Fruit fly (Drosophila melanogaster): ENCODE measurements around the gene NSD.

NSD gene

dm6 chr3R:27920883-27921282 is 16.8 kb downstream of the NSD start, which contains the start of gene CG12259 (continued):
- TF ChIP-seq ATbp (GFP tag; optimal IDR thresholded peaks at IDR 0.05) = peak; percentile 7
- no peak for TF ChIP-seq CG16863 (GFP tag; optimal IDR thresholded peaks at IDR 0.05)
- no peak for TF ChIP-seq CG7372 (GFP tag; IDR thresholded peaks at IDR 0.05)
- TF ChIP-seq Ada2b (GFP tag; IDR thresholded peaks at IDR 0.05) = no peak
- TF ChIP-seq cato (GFP tag; optimal IDR thresholded peaks at IDR 0.05; ENCODE audit: borderline replicate concordance) = no peak
- peak; percentile 12 for TF ChIP-seq Nf-YC (tag; optimal IDR thresholded peaks at IDR 0.05)
- no peak for TF ChIP-seq CG7928 (GFP tag; optimal IDR thresholded peaks at IDR 0.05)
- no peak for TF ChIP-seq CG2120 (GFP tag; optimal IDR thresholded peaks at IDR 0.05)
- no peak for TF ChIP-seq gce (GFP tag; IDR thresholded peaks at IDR 0.05)
- TF ChIP-seq tin (GFP tag; optimal IDR thresholded peaks at IDR 0.05) = no peak
- no peak for TF ChIP-seq D19B (GFP tag; optimal IDR thresholded peaks at IDR 0.05)
- TF ChIP-seq CG2129 (GFP tag; IDR thresholded peaks at IDR 0.05; ENCODE audit: partially characterized antibody) = no peak
- TF ChIP-seq CkIIα-i1 (GFP tag; IDR thresholded peaks at IDR 0.05) = no peak
- TF ChIP-seq ac (GFP tag; optimal IDR thresholded peaks at IDR 0.05) = no peak
- TF ChIP-seq pzg (GFP tag; optimal IDR thresholded peaks at IDR 0.05) = peak; percentile 12
- peak; percentile 14 for TF ChIP-seq CG2116 (GFP tag; optimal IDR thresholded peaks at IDR 0.05)
- no peak for TF ChIP-seq danr (GFP tag; IDR thresholded peaks at IDR 0.05)
- no peak for TF ChIP-seq Scr (GFP tag; IDR thresholded peaks at IDR 0.05; ENCODE audit: partially characterized antibody)
- no peak for TF ChIP-seq gro (GFP tag; optimal IDR thresholded peaks at IDR 0.05)
- no peak for TF ChIP-seq wor (GFP tag; IDR thresholded peaks at IDR 0.05)
- no peak for TF ChIP-seq CG15479 (GFP tag; optimal IDR thresholded peaks at IDR 0.05)
- TF ChIP-seq CG32772 (GFP tag; IDR thresholded peaks at IDR 0.05) = no peak
- TF ChIP-seq repo (GFP tag; optimal IDR thresholded peaks at IDR 0.05) = no peak
- TF ChIP-seq CG4360 (GFP tag; IDR thresholded peaks at IDR 0.05) = no peak
- TF ChIP-seq Hr78 (GFP tag; optimal IDR thresholded peaks at IDR 0.05) = no peak
- TF ChIP-seq CG10267 (tag; optimal IDR thresholded peaks at IDR 0.05) = peak; percentile 50
- no peak for TF ChIP-seq Camta (GFP tag; optimal IDR thresholded peaks at IDR 0.05)
- TF ChIP-seq CG4282 (GFP tag; optimal IDR thresholded peaks at IDR 0.05) = no peak
- no peak for TF ChIP-seq CG8290 (GFP tag; optimal IDR thresholded peaks at IDR 0.05)
- TF ChIP-seq CG8290 (tag; optimal IDR thresholded peaks at IDR 0.05) = no peak
- TF ChIP-seq D19A (tag; optimal IDR thresholded peaks at IDR 0.05) = no peak
- TF ChIP-seq CG17568 (GFP tag; optimal IDR thresholded peaks at IDR 0.05) = no peak
- no peak for TF ChIP-seq Bteb2 (GFP tag; optimal IDR thresholded peaks at IDR 0.05)
- TF ChIP-seq insv (GFP tag; optimal IDR thresholded peaks at IDR 0.05) = no peak
- TF ChIP-seq CG17912 (GFP tag; optimal IDR thresholded peaks at IDR 0.05) = no peak
- TF ChIP-seq CG1792 (GFP tag; optimal IDR thresholded peaks at IDR 0.05) = no peak
- TF ChIP-seq Doc2 (GFP tag; IDR thresholded peaks at IDR 0.05) = no peak
- no peak for TF ChIP-seq Hey (tag; optimal IDR thresholded peaks at IDR 0.05)
- no peak for TF ChIP-seq lov (optimal IDR thresholded peaks at IDR 0.05)
- no peak for TF ChIP-seq lov (GFP tag; IDR thresholded peaks at IDR 0.05)
- no peak for TF ChIP-seq ato (GFP tag; IDR thresholded peaks at IDR 0.05; ENCODE audit: partially characterized antibody)
- no peak for TF ChIP-seq br (optimal IDR thresholded peaks at IDR 0.05)
- no peak for TF ChIP-seq ssp (GFP tag; IDR thresholded peaks at IDR 0.05)
- 0 out of 2 replicates have a peak, but pooled peaks have one; percentile 25 for TF ChIP-seq CG13287 (GFP tag; IDR thresholded peaks at IDR 0.05; ENCODE audit: partially characterized antibody)
- no peak for TF ChIP-seq Eip74EF (GFP tag; optimal IDR thresholded peaks at IDR 0.05)
- no peak for TF ChIP-seq CG10959 (GFP tag; IDR thresholded peaks at IDR 0.05)
- no peak for TF ChIP-seq D (optimal IDR thresholded peaks at IDR 0.05)
- TF ChIP-seq D (GFP tag; optimal IDR thresholded peaks at IDR 0.05) = no peak
- no peak for TF ChIP-seq rib (GFP tag; IDR thresholded peaks at IDR 0.05)
- TF ChIP-seq btn (GFP tag; optimal IDR thresholded peaks at IDR 0.05) = no peak
- 0 out of 3 replicates have a peak, but pooled peaks have one; percentile 10 for TF ChIP-seq CG34224 (GFP tag; IDR thresholded peaks at IDR 0.05; ENCODE audit: partially characterized antibody)
- no peak for TF ChIP-seq bsh (GFP tag; optimal IDR thresholded peaks at IDR 0.05)
